Fruit fly (Drosophila melanogaster) whole organism, larva: ENCODE data around the gene ham.

Source experiments
- noc ChIP-seq: fragments of 200-800 bp; sonication (Bioruptor generic); optimal IDR thresholded peaks from 3 replicates; lab custom pipeline; 2019; ENCODE audit warnings: missing biosample characterization, mild to moderate bottlenecking, missing genetic modification characterization, moderate library complexity

The ham gene

dm6 chr2L:18732760-18733530, 59.8 kb downstream of the ham start:
- TF ChIP-seq noc (tag; lab: Kevin White, UChicago), result no peak

dm6 chr2L:18732291-18732690, 60.4 kb downstream of the ham start, which contains the start of gene CG10348:
CG10348 (minus strand) TSS chr2L:18732524.
- TF ChIP-seq noc (tag; lab: Kevin White, UChicago), result no peak

- TF ChIP-seq noc (tag; lab: Kevin White, UChicago), result no peak
These were observed 64.7 kb downstream of the ham start for dm6 chr2L:18727986-18728385.

dm6 chr2L:18724842-18725241, 67.9 kb downstream of the ham start:
- no peak for TF ChIP-seq noc (tag; lab: Kevin White, UChicago)

dm6 chr2L:18719583-18719982, 73.1 kb downstream of the ham start:
- TF ChIP-seq noc (tag; lab: Kevin White, UChicago), result no peak

dm6 chr2L:18717365-18718011, 75.2 kb downstream of the ham start:
- no peak for TF ChIP-seq noc (tag; lab: Kevin White, UChicago)

- no peak for TF ChIP-seq noc (tag; lab: Kevin White, UChicago)
These were observed 78.6 kb downstream of the ham start for dm6 chr2L:18714086-18714485.

- no peak for TF ChIP-seq noc (tag; lab: Kevin White, UChicago)
These were observed 79.0 kb downstream of the ham start, which contains the start of gene Irk3 for dm6 chr2L:18713686-18714085. Irk3 (minus strand) TSS chr2L:18713748.
